Worm (Caenorhabditis elegans): ENCODE measurements around the gene lgc-42.

The lgc-42 gene

ce11 chrIII:1989940-1990339 lies 7.7 kb upstream of the lgc-42 start:
- no peak for TF ChIP-seq nhr-80 (tag; optimal IDR thresholded peaks at IDR 0.05)
- TF ChIP-seq attf-6 (GFP tag; IDR thresholded peaks at IDR 0.05): no peak
- peak; percentile 55; the same call in 1 of the 2 replicates for TF ChIP-seq egrh-3 (GFP tag; IDR thresholded peaks at IDR 0.05)
- TF ChIP-seq ccch-3 (GFP tag; optimal IDR thresholded peaks at IDR 0.05): no peak

- TF ChIP-seq F23B12.7 (tag; optimal IDR thresholded peaks at IDR 0.05; ENCODE audit: insufficient read depth) (no peak), F10E7.11 (tag; optimal IDR thresholded peaks at IDR 0.05) (no peak), mel-28 (tag; optimal IDR thresholded peaks at IDR 0.05; ENCODE audit: borderline replicate concordance) (no peak), mxl-1 (tag; optimal IDR thresholded peaks at IDR 0.05) (no peak), let-607 (tag; optimal IDR thresholded peaks at IDR 0.05) (no peak), unc-130 (GFP tag; optimal IDR thresholded peaks at IDR 0.05) (no peak), attf-5 (GFP tag; optimal IDR thresholded peaks at IDR 0.05) (no peak), ztf-25 (GFP tag; IDR thresholded peaks at IDR 0.05) (no peak), snpc-3.4 (tag; optimal IDR thresholded peaks at IDR 0.05) (no peak)
Observed at ce11 chrIII:2001210-2001609, 3.5 kb downstream of the lgc-42 start.

ce11 chrIII:2005729-2006128 lies 8.1 kb downstream of the lgc-42 start, which contains the start of gene Y39A3B.1:
Gene Y39A3B.1, plus strand, starts transcription at chrIII:2006029.
- TF ChIP-seq ceh-91 (GFP tag; IDR thresholded peaks at IDR 0.05): 0 out of 2 replicates have a peak, but pooled peaks have one; percentile 15
- TF ChIP-seq gei-17 (GFP tag; optimal IDR thresholded peaks at IDR 0.05): no peak

ce11 chrIII:2006937-2007336 lies 9.3 kb downstream of the lgc-42 start:
- TF ChIP-seq lin-54 (GFP tag; optimal IDR thresholded peaks at IDR 0.05) (no peak), ceh-58 (GFP tag; IDR thresholded peaks at IDR 0.05) (no peak), let-607 (tag; optimal IDR thresholded peaks at IDR 0.05) (no peak), him-1 (tag; optimal IDR thresholded peaks at IDR 0.05) (no peak), unc-62 (GFP tag; optimal IDR thresholded peaks at IDR 0.05) (no peak), dpl-1 (GFP tag; optimal IDR thresholded peaks at IDR 0.05) (no peak), F33H1.4 (GFP tag; IDR thresholded peaks at IDR 0.05) (no peak), sptf-2 (GFP tag; optimal IDR thresholded peaks at IDR 0.05) (no peak), tbx-9 (tag; optimal IDR thresholded peaks at IDR 0.05; ENCODE audit: borderline replicate concordance) (no peak), Y53F4B.3 (GFP tag; IDR thresholded peaks at IDR 0.05) (no peak), nfyb-1 (GFP tag; IDR thresholded peaks at IDR 0.05) (no peak), ztf-25 (GFP tag; IDR thresholded peaks at IDR 0.05) (no peak), Y56A3A.18 (GFP tag; IDR thresholded peaks at IDR 0.05) (no peak), madf-10 (tag; optimal IDR thresholded peaks at IDR 0.05) (no peak), hrde-1 (tag; optimal IDR thresholded peaks at IDR 0.05; ENCODE audit: borderline replicate concordance) (no peak), repo-1 (tag; optimal IDR thresholded peaks at IDR 0.05) (no peak)

ce11 chrIII:2008334-2008733 lies 10.7 kb downstream of the lgc-42 start:
- TF ChIP-seq zfh-2 (GFP tag; conservative IDR thresholded peaks at IDR 0.05) (peak; percentile 67), chd-7 (tag; optimal IDR thresholded peaks at IDR 0.05) (no peak), attf-6 (GFP tag; IDR thresholded peaks at IDR 0.05) (no peak)

ce11 chrIII:2008894-2009293 lies 11.2 kb downstream of the lgc-42 start:
- TF ChIP-seq F22D6.2 (tag; optimal IDR thresholded peaks at IDR 0.05) (no peak), F10E7.11 (tag; optimal IDR thresholded peaks at IDR 0.05) (no peak), aptf-3 (GFP tag; IDR thresholded peaks at IDR 0.05) (no peak), hlh-26 (GFP tag; conservative IDR thresholded peaks at IDR 0.05) (no peak), bed-1 (GFP tag; IDR thresholded peaks at IDR 0.05) (no peak), C17E4.6 (GFP tag; IDR thresholded peaks at IDR 0.05) (no peak), nhr-90 (tag; optimal IDR thresholded peaks at IDR 0.05) (no peak), attf-3 (GFP tag; conservative IDR thresholded peaks at IDR 0.05) (no peak), ceh-58 (GFP tag; IDR thresholded peaks at IDR 0.05) (no peak), ztf-22 (GFP tag; optimal IDR thresholded peaks at IDR 0.05) (no peak), nhr-120 (GFP tag; IDR thresholded peaks at IDR 0.05) (no peak), zfh-2 (GFP tag; conservative IDR thresholded peaks at IDR 0.05) (no peak), nhr-179 (tag; optimal IDR thresholded peaks at IDR 0.05) (no peak), fkh-3 (tag; optimal IDR thresholded peaks at IDR 0.05) (no peak)
